Worm (Caenorhabditis elegans): Measurements from ENCODE around the gene F11A5.15.

- TF ChIP-seq ces-1 (GFP tag; optimal IDR thresholded peaks at IDR 0.05) (no peak), sptf-1 (tag; optimal IDR thresholded peaks at IDR 0.05) (no peak), unc-62 (GFP tag; optimal IDR thresholded peaks at IDR 0.05) (no peak), lin-13 (tag; optimal IDR thresholded peaks at IDR 0.05) (no peak), snpc-4 (tag; optimal IDR thresholded peaks at IDR 0.05) (no peak), bed-3 (GFP tag; optimal IDR thresholded peaks at IDR 0.05) (no peak), nhr-237 (tag; optimal IDR thresholded peaks at IDR 0.05) (no peak), ztf-11 (tag; optimal IDR thresholded peaks at IDR 0.05) (no peak)
Measured at ce11 chrV:16174109-16174508, 44.3 kb downstream of the F11A5.15 start.
